Worm (Caenorhabditis elegans): Measurements from ENCODE around the gene irld-67.

ce11 chrII:2940747-2941146, 6.5 kb upstream of the irld-67 start, which contains the start of gene irld-66:
- no peak for TF ChIP-seq mdl-1 (tag; optimal IDR thresholded peaks at IDR 0.05)
- TF ChIP-seq egl-27 (tag; optimal IDR thresholded peaks at IDR 0.05) = no peak
- TF ChIP-seq fkh-10 (GFP tag; optimal IDR thresholded peaks at IDR 0.05) = no peak
- no peak for TF ChIP-seq R02D3.7 (tag; optimal IDR thresholded peaks at IDR 0.05)
- TF ChIP-seq nhr-23 (tag; optimal IDR thresholded peaks at IDR 0.05) = no peak
- TF ChIP-seq zag-1 (tag; optimal IDR thresholded peaks at IDR 0.05) = no peak
- no peak for TF ChIP-seq ceh-9 (tag; optimal IDR thresholded peaks at IDR 0.05)
- no peak for TF ChIP-seq unc-62 (GFP tag; optimal IDR thresholded peaks at IDR 0.05)
- TF ChIP-seq jun-1 (tag; optimal IDR thresholded peaks at IDR 0.05) = no peak
